Fruit fly (Drosophila melanogaster) whole organism, embryonic: ENCODE measurements around the gene CG5382.

Experiments
- BEAF-32 ChIP-seq: fragments of 200-800 bp; sonication (Bioruptor generic); optimal IDR thresholded peaks from 3 replicates; lab custom pipeline; 2017; ENCODE audit warnings: missing biosample characterization, missing genetic modification characterization, mild to moderate bottlenecking, moderate library complexity, missing genetic modification reagents
- Bgb ChIP-seq: fragments of 200-800 bp; sonication (Bioruptor generic); IDR thresholded peaks from 2 replicates; pipeline ENCODE4 v1.3.6; 2022; ENCODE audit warnings: missing biosample characterization, missing genetic modification characterization; ENCODE audit not compliant: partially characterized antibody
- CG10462 ChIP-seq: fragments of 200-800 bp; sonication (Bioruptor generic); optimal IDR thresholded peaks from 2 replicates; lab custom pipeline; 2016; ENCODE audit warnings: missing biosample characterization, missing genetic modification characterization
- CG11560 ChIP-seq: fragments of 200-800 bp; sonication (Bioruptor generic); IDR thresholded peaks from 3 replicates; pipeline ENCODE4 v1.3.6; 2022; ENCODE audit warnings: missing biosample characterization, missing genetic modification characterization
- CG13287 ChIP-seq: fragments of 200-800 bp; sonication (Bioruptor generic); IDR thresholded peaks from 2 replicates; pipeline ENCODE4 v1.3.6; 2022; ENCODE audit warnings: missing biosample characterization, missing genetic modification characterization; ENCODE audit not compliant: partially characterized antibody
- CG13424 ChIP-seq: fragments of 200-800 bp; sonication (Bioruptor generic); optimal IDR thresholded peaks from 2 replicates; lab custom pipeline; 2019; ENCODE audit warnings: missing biosample characterization, mild to moderate bottlenecking, missing genetic modification characterization, moderate library complexity
- CG14860 ChIP-seq: fragments of 200-800 bp; sonication (Bioruptor generic); IDR thresholded peaks from 3 replicates; pipeline ENCODE4 v1.3.6; 2022; ENCODE audit warnings: missing biosample characterization, missing genetic modification characterization; ENCODE audit not compliant: partially characterized antibody
- CG2116 ChIP-seq: fragments of 200-800 bp; sonication (Bioruptor generic); optimal IDR thresholded peaks from 3 replicates; lab custom pipeline; 2018; ENCODE audit warnings: missing biosample characterization, mild to moderate bottlenecking, missing genetic modification characterization
- CG34224 ChIP-seq: fragments of 200-800 bp; sonication (Bioruptor generic); IDR thresholded peaks from 3 replicates; pipeline ENCODE4 v1.3.6; 2022; ENCODE audit warnings: missing biosample characterization, missing genetic modification characterization; ENCODE audit not compliant: partially characterized antibody
- CG3726 ChIP-seq: fragments of 200-800 bp; sonication (Bioruptor generic); IDR thresholded peaks from 3 replicates; pipeline ENCODE4, ENCODE4 v1.3.6; 2022; ENCODE audit warnings: missing biosample characterization, missing genetic modification characterization
- CG6791 ChIP-seq: fragments of 200-800 bp; sonication (Bioruptor generic); IDR thresholded peaks from 3 replicates; pipeline ENCODE4 v1.3.6; 2022; ENCODE audit warnings: missing biosample characterization, missing genetic modification characterization; ENCODE audit not compliant: partially characterized antibody
- D19B ChIP-seq: fragments of 200-800 bp; sonication (Bioruptor generic); optimal IDR thresholded peaks from 2 replicates; lab custom pipeline; 2017; ENCODE audit warnings: missing biosample characterization, mild to moderate bottlenecking, missing genetic modification characterization
- Dll ChIP-seq: fragments of 200-800 bp; sonication (Bioruptor generic); IDR thresholded peaks from 4 replicates; pipeline ENCODE4 v1.3.6; 2022; ENCODE audit warnings: missing biosample characterization, missing genetic modification characterization; ENCODE audit not compliant: partially characterized antibody
- Doc3 ChIP-seq: fragments of 200-800 bp; sonication (Bioruptor generic); IDR thresholded peaks from 3 replicates; pipeline ENCODE4 v1.3.6; 2022; ENCODE audit warnings: missing biosample characterization, missing genetic modification characterization; ENCODE audit not compliant: partially characterized antibody
- Dp ChIP-seq: fragments of 200-800 bp; sonication (Bioruptor generic); optimal IDR thresholded peaks from 2 replicates; lab custom pipeline; 2018; ENCODE audit warnings: missing biosample characterization, mild to moderate bottlenecking, missing genetic modification characterization, moderate library complexity
- Dref ChIP-seq: fragments of 200-800 bp; sonication (Bioruptor generic); IDR thresholded peaks from 2 replicates; pipeline ENCODE4 v1.3.6; 2022; ENCODE audit warnings: missing biosample characterization, missing genetic modification characterization
- E2f2 ChIP-seq: fragments of 200-800 bp; sonication (Bioruptor generic); IDR thresholded peaks from 2 replicates; pipeline ENCODE4 v1.3.6; 2022; ENCODE audit warnings: missing biosample characterization, missing genetic modification characterization
- HLH4C ChIP-seq: fragments of 200-800 bp; sonication (Bioruptor generic); IDR thresholded peaks from 3 replicates; pipeline ENCODE4 v1.3.6; 2022; ENCODE audit warnings: missing biosample characterization, missing genetic modification characterization; ENCODE audit not compliant: partially characterized antibody
- HLH54F ChIP-seq: fragments of 200-800 bp; sonication (Bioruptor generic); optimal IDR thresholded peaks from 3 replicates; lab custom pipeline; 2016; ENCODE audit warnings: missing biosample characterization, missing genetic modification characterization
- Hand ChIP-seq: fragments of 200-800 bp; sonication (Bioruptor generic); optimal IDR thresholded peaks from 2 replicates; lab custom pipeline; 2017; ENCODE audit warnings: mild to moderate bottlenecking, missing biosample characterization, missing genetic modification reagents, missing genetic modification characterization
- MBD-R2 ChIP-seq: fragments of 200-800 bp; sonication (Bioruptor generic); IDR thresholded peaks from 2 replicates; pipeline ENCODE4 v1.3.6; 2022; ENCODE audit warnings: missing biosample characterization, missing genetic modification characterization
- Opbp ChIP-seq: fragments of 200-800 bp; sonication (Bioruptor generic); IDR thresholded peaks from 3 replicates; pipeline ENCODE4 v1.3.6; 2022; ENCODE audit warnings: missing biosample characterization, missing genetic modification characterization; ENCODE audit not compliant: partially characterized antibody
- Pdp1 ChIP-seq, 2 experiments: fragments of 200-800 bp; sonication (Bioruptor generic); optimal IDR thresholded peaks; 3 replicates each; lab custom pipeline; 2016; ENCODE audit warnings: missing biosample characterization in 2 of 2, missing genetic modification characterization in 2 of 2, mild to moderate bottlenecking in 1 of 2, moderate library complexity in 1 of 2
- Ravus ChIP-seq: fragments of 200-800 bp; sonication (Bioruptor generic); IDR thresholded peaks from 2 replicates; pipeline ENCODE4 v1.3.6; 2022; ENCODE audit warnings: missing biosample characterization, missing genetic modification characterization
- Scr ChIP-seq: fragments of 200-800 bp; sonication (Bioruptor generic); IDR thresholded peaks from 2 replicates; pipeline ENCODE4 v1.3.6; 2022; ENCODE audit warnings: missing biosample characterization, missing genetic modification characterization; ENCODE audit not compliant: partially characterized antibody
- Sry-δ ChIP-seq: fragments of 200-800 bp; sonication (Bioruptor generic); optimal IDR thresholded peaks from 2 replicates; lab custom pipeline; 2016; ENCODE audit warnings: missing biosample characterization, missing genetic modification characterization
- ato ChIP-seq: fragments of 200-800 bp; sonication (Bioruptor generic); IDR thresholded peaks from 2 replicates; pipeline ENCODE4 v1.3.6; 2022; ENCODE audit warnings: missing biosample characterization, missing genetic modification characterization; ENCODE audit not compliant: partially characterized antibody
- bbx ChIP-seq: fragments of 200-800 bp; sonication (Bioruptor generic); IDR thresholded peaks from 2 replicates; pipeline ENCODE4 v1.3.6; 2022; ENCODE audit warnings: missing biosample characterization, missing genetic modification characterization; ENCODE audit not compliant: partially characterized antibody
- crp ChIP-seq, 2 experiments: fragments of 200-800 bp; sonication (Bioruptor generic); optimal IDR thresholded peaks; 2 replicates in 1 of 2; 3 replicates in 1 of 2; lab custom pipeline; 2017; ENCODE audit warnings: missing biosample characterization in 2 of 2, missing genetic modification characterization in 2 of 2, mild to moderate bottlenecking in 1 of 2, moderate library complexity in 1 of 2
- dimm ChIP-seq: fragments of 200-800 bp; sonication (Bioruptor generic); IDR thresholded peaks from 2 replicates; pipeline ENCODE4 v1.3.6; 2022; ENCODE audit warnings: missing biosample characterization, missing genetic modification characterization
- her ChIP-seq: fragments of 200-800 bp; sonication (Bioruptor generic); optimal IDR thresholded peaks from 2 replicates; lab custom pipeline; 2016; ENCODE audit warnings: missing biosample characterization, missing genetic modification characterization
- nerfin-2 ChIP-seq: fragments of 200-800 bp; sonication (Bioruptor generic); IDR thresholded peaks from 2 replicates; pipeline ENCODE4 v1.3.6; 2022; ENCODE audit warnings: missing biosample characterization, missing genetic modification characterization; ENCODE audit not compliant: partially characterized antibody
- pzg ChIP-seq: fragments of 200-800 bp; sonication (Bioruptor generic); optimal IDR thresholded peaks from 3 replicates; lab custom pipeline; 2018; ENCODE audit warnings: missing biosample characterization, mild to moderate bottlenecking, missing genetic modification characterization, moderate library complexity
- sim ChIP-seq: fragments of 200-800 bp; sonication (Bioruptor generic); IDR thresholded peaks from 2 replicates; pipeline ENCODE4 v1.3.6; 2022; ENCODE audit warnings: missing biosample characterization, missing genetic modification characterization
- sima ChIP-seq: fragments of 200-800 bp; sonication (Bioruptor generic); optimal IDR thresholded peaks from 2 replicates; lab custom pipeline; 2016; ENCODE audit warnings: missing biosample characterization, missing genetic modification characterization
- sna ChIP-seq: fragments of 200-800 bp; sonication (Bioruptor generic); IDR thresholded peaks from 2 replicates; pipeline ENCODE4 v1.3.6; 2022; ENCODE audit warnings: missing biosample characterization, missing genetic modification characterization; ENCODE audit not compliant: partially characterized antibody
- stwl ChIP-seq: fragments of 200-800 bp; sonication (Bioruptor generic); optimal IDR thresholded peaks from 3 replicates; lab custom pipeline; 2018; ENCODE audit warnings: missing biosample characterization, mild to moderate bottlenecking, missing genetic modification characterization, moderate library complexity
- unc-4 ChIP-seq: fragments of 200-800 bp; sonication (Bioruptor generic); IDR thresholded peaks from 2 replicates; pipeline ENCODE4 v1.3.6; 2022; ENCODE audit warnings: missing biosample characterization, missing genetic modification characterization; ENCODE audit not compliant: partially characterized antibody
- zen2 ChIP-seq: fragments of 200-800 bp; sonication (Bioruptor generic); IDR thresholded peaks from 3 replicates; pipeline ENCODE4 v1.3.6; 2022; ENCODE audit warnings: missing biosample characterization, missing genetic modification characterization; ENCODE audit not compliant: partially characterized antibody

The CG5382 gene

DNA sequence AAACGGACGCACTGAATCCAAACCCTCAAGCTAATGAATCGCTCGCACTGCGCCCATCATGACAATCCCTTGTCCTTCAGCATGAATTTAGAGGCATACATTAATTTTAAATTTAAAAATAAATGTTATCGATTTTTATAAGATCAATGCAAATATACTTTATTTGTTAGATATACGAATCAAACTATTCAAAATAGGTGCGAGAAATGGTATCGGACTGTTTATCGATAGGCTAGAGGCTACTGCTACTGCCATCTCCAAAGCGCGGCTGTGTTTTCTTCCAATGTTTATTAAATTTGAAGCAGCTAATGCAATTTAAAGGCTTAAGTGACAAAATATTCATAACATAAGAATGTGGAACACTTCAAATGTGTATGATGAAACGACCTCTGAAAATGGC is 15.3 kb upstream of the CG5382 start, which contains the start of gene CG43342 (continued):
- TF ChIP-seq CG13287 (GFP tag; lab: Robert Waterston, UW) (peak; percentile 85), ato (peak; percentile 81), CG11560 (peak; percentile 71; the same call in 2 of the 3 replicates), pzg (peak; percentile 40), CG14860 (peak; percentile 82), D19B (GFP tag; lab: Kevin White, UChicago) (no peak), dimm (GFP tag; lab: Robert Waterston, UW) (no peak), HLH54F (GFP tag; lab: Kevin White, UChicago) (no peak)

DNA sequence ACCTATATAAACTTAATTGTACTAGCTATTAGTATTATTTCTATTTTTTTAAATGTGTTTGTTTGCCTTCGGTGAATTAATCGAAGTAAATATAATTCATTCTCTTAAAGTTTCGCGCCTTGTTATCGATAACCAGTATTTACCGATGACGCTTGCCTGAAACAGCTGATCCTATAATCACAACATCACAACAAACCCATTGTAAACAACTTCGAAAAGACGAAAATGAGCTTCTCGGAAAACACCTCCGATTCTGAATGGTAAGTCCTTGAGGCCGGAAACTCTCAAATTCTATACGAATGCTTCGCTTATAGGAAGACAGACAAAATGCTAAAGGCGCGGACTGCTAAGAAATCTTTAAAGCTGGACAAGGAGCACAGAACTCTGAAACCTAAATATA is 14.2 kb upstream of the CG5382 start, which contains the start of gene CG34149:
TSS of gene CG34149 (plus strand) at position 187 of the 400 bp plus-strand sequence.
- TF ChIP-seq bbx (GFP tag; lab: Robert Waterston, UW) (peak; percentile 61), Dref (GFP tag; lab: Robert Waterston, UW) (peak; percentile 63), CG13287 (GFP tag; lab: Robert Waterston, UW) (peak; percentile 73), CG6791 (peak; percentile 23; the same call in 1 of the 3 replicates), HLH54F (GFP tag; lab: Kevin White, UChicago) (no peak), Ravus (GFP tag; lab: Robert Waterston, UW) (no peak), CG13424 (tag; lab: Kevin White, UChicago) (no peak), E2f2 (peak; percentile 84), Scr (GFP tag; lab: Robert Waterston, UW) (peak; percentile 59), MBD-R2 (GFP tag; lab: Robert Waterston, UW) (peak; percentile 53), Sry-δ (GFP tag; lab: Kevin White, UChicago) (peak; percentile 22), Dp (GFP tag; lab: Kevin White, UChicago) (peak; percentile 79), CG3726 (GFP tag; lab: Robert Waterston, UW) (no peak), unc-4 (GFP tag; lab: Robert Waterston, UW) (peak; percentile 55), CG34224 (GFP tag; lab: Robert Waterston, UW) (peak; percentile 53; the same call in 1 of the 3 replicates), sima (no peak), nerfin-2 (peak; percentile 58), CG10462 (no peak), pzg (peak; percentile 28), ato (peak; percentile 34; the same call in 1 of the 2 replicates), crp (GFP tag; optimal IDR thresholded peaks at IDR 0.05; lab: Kevin White, UChicago) (peak in 1 of 2 experiments; percentile 84), Bgb (GFP tag; lab: Robert Waterston, UW) (peak; percentile 33; the same call in 1 of the 2 replicates), Hand (no peak), Pdp1 (GFP tag; optimal IDR thresholded peaks at IDR 0.05; lab: Kevin White, UChicago) (no peak), sim (GFP tag; lab: Robert Waterston, UW) (no peak), Opbp (GFP tag; lab: Robert Waterston, UW) (peak; percentile 10; the same call in 2 of the 3 replicates), her (GFP tag; lab: Kevin White, UChicago) (no peak), Doc3 (GFP tag; lab: Robert Waterston, UW) (0 out of 3 replicates have a peak, but pooled peaks have one; percentile 19), CG2116 (peak; percentile 18), zen2 (GFP tag; lab: Robert Waterston, UW) (peak; percentile 41; the same call in 2 of the 3 replicates), BEAF-32 (GFP tag; lab: Kevin White, UChicago) (peak; percentile 31), HLH4C (GFP tag; lab: Robert Waterston, UW) (peak; percentile 74), Dll (GFP tag; lab: Robert Waterston, UW) (peak; percentile 71; the same call in 3 of the 4 replicates), stwl (tag; lab: Kevin White, UChicago) (peak; percentile 48), sna (GFP tag; lab: Robert Waterston, UW) (peak; percentile 47)
